Worm (Caenorhabditis elegans): Measurements from ENCODE around the gene lgc-16.

The lgc-16 gene

ce11 chrX:12106004-12106403 is 12.4 kb upstream of the lgc-16 start:
- TF ChIP-seq tra-4 (tag; optimal IDR thresholded peaks at IDR 0.05) = peak; percentile 86
- peak; percentile 99 for TF ChIP-seq tbx-11 (GFP tag; IDR thresholded peaks at IDR 0.05)
- peak; percentile 95 for TF ChIP-seq B0310.2 (tag; optimal IDR thresholded peaks at IDR 0.05)
- TF ChIP-seq F13C5.2 (tag; optimal IDR thresholded peaks at IDR 0.05) = peak; percentile 99
- TF ChIP-seq flt-1 (GFP tag; IDR thresholded peaks at IDR 0.05) = peak; percentile 99
- TF ChIP-seq hmbx-1 (tag; optimal IDR thresholded peaks at IDR 0.05) = peak; percentile 88
- peak; percentile 99 for TF ChIP-seq scrt-1 (GFP tag; IDR thresholded peaks at IDR 0.05)
- TF ChIP-seq ets-7 (tag; optimal IDR thresholded peaks at IDR 0.05) = peak; percentile 94
- peak; percentile 97 for TF ChIP-seq sea-1 (GFP tag; conservative IDR thresholded peaks at IDR 0.05)
- TF ChIP-seq ceh-36 (tag; optimal IDR thresholded peaks at IDR 0.05) = peak; percentile 98
- peak; percentile 99 for TF ChIP-seq tbx-37 (GFP tag; conservative IDR thresholded peaks at IDR 0.05)
- TF ChIP-seq pes-1 (GFP tag; IDR thresholded peaks at IDR 0.05) = peak; percentile 99
- no peak for TF ChIP-seq ama-1 (optimal IDR thresholded peaks at IDR 0.05)
- peak; percentile 97 for TF ChIP-seq aly-1 (tag; optimal IDR thresholded peaks at IDR 0.05)
- peak; percentile 93 for TF ChIP-seq hnd-1 (tag; optimal IDR thresholded peaks at IDR 0.05)
- peak; percentile 97 for TF ChIP-seq ceh-13 (GFP tag; optimal IDR thresholded peaks at IDR 0.05)
- TF ChIP-seq hmg-4 (GFP tag; optimal IDR thresholded peaks at IDR 0.05) = no peak

- TF ChIP-seq hmbx-1 (tag; optimal IDR thresholded peaks at IDR 0.05) (no peak), ceh-36 (tag; optimal IDR thresholded peaks at IDR 0.05) (no peak), hmg-4 (GFP tag; optimal IDR thresholded peaks at IDR 0.05) (no peak), pes-1 (GFP tag; IDR thresholded peaks at IDR 0.05) (no peak), flt-1 (GFP tag; IDR thresholded peaks at IDR 0.05) (no peak), B0310.2 (tag; optimal IDR thresholded peaks at IDR 0.05) (no peak), F13C5.2 (tag; optimal IDR thresholded peaks at IDR 0.05) (no peak), tra-4 (tag; optimal IDR thresholded peaks at IDR 0.05) (no peak), tbx-37 (GFP tag; conservative IDR thresholded peaks at IDR 0.05) (no peak), ceh-13 (GFP tag; optimal IDR thresholded peaks at IDR 0.05) (no peak), tbx-11 (GFP tag; IDR thresholded peaks at IDR 0.05) (no peak), ama-1 (optimal IDR thresholded peaks at IDR 0.05) (no peak), ets-7 (tag; optimal IDR thresholded peaks at IDR 0.05) (no peak), sea-1 (GFP tag; conservative IDR thresholded peaks at IDR 0.05) (no peak), aly-1 (tag; optimal IDR thresholded peaks at IDR 0.05) (no peak), hnd-1 (tag; optimal IDR thresholded peaks at IDR 0.05) (no peak), scrt-1 (GFP tag; IDR thresholded peaks at IDR 0.05) (no peak)
These were observed 9.8 kb upstream of the lgc-16 start, which contains the start of the genes W03G11.2 and lgc-13 for ce11 chrX:12108517-12109216. TSS of gene W03G11.2 (minus strand) at chrX:12108617. TSS of gene lgc-13 (plus strand) at chrX:12109166.

ce11 chrX:12111213-12111612 is 7.2 kb upstream of the lgc-16 start, which contains the start of gene lgc-14:
TSS of gene lgc-14 (plus strand) at chrX:12111513.
- no peak for TF ChIP-seq aly-1 (tag; optimal IDR thresholded peaks at IDR 0.05)

ce11 chrX:12114024-12114423 is 4.4 kb upstream of the lgc-16 start, which contains the start of gene lgc-15:
TSS of gene lgc-15 (plus strand) at chrX:12114324.
- no peak for TF ChIP-seq hnd-1 (tag; optimal IDR thresholded peaks at IDR 0.05)
- TF ChIP-seq ceh-36 (tag; optimal IDR thresholded peaks at IDR 0.05) = no peak
- no peak for TF ChIP-seq aly-1 (tag; optimal IDR thresholded peaks at IDR 0.05)
- TF ChIP-seq hmg-4 (GFP tag; optimal IDR thresholded peaks at IDR 0.05) = no peak
- TF ChIP-seq pes-1 (GFP tag; IDR thresholded peaks at IDR 0.05) = no peak
- TF ChIP-seq ceh-13 (GFP tag; optimal IDR thresholded peaks at IDR 0.05) = no peak
- no peak for TF ChIP-seq tra-4 (tag; optimal IDR thresholded peaks at IDR 0.05)
- no peak for TF ChIP-seq scrt-1 (GFP tag; IDR thresholded peaks at IDR 0.05)
- TF ChIP-seq ets-7 (tag; optimal IDR thresholded peaks at IDR 0.05) = no peak
- no peak for TF ChIP-seq F13C5.2 (tag; optimal IDR thresholded peaks at IDR 0.05)
- no peak for TF ChIP-seq tbx-11 (GFP tag; IDR thresholded peaks at IDR 0.05)
- no peak for TF ChIP-seq flt-1 (GFP tag; IDR thresholded peaks at IDR 0.05)
- no peak for TF ChIP-seq hmbx-1 (tag; optimal IDR thresholded peaks at IDR 0.05)
- no peak for TF ChIP-seq ama-1 (optimal IDR thresholded peaks at IDR 0.05)

- TF ChIP-seq B0310.2 (tag; optimal IDR thresholded peaks at IDR 0.05) (no peak), tbx-37 (GFP tag; conservative IDR thresholded peaks at IDR 0.05) (no peak), ets-7 (tag; optimal IDR thresholded peaks at IDR 0.05) (no peak), pes-1 (GFP tag; IDR thresholded peaks at IDR 0.05) (no peak), flt-1 (GFP tag; IDR thresholded peaks at IDR 0.05) (no peak), ceh-13 (GFP tag; optimal IDR thresholded peaks at IDR 0.05) (no peak), ceh-36 (tag; optimal IDR thresholded peaks at IDR 0.05) (no peak), ama-1 (optimal IDR thresholded peaks at IDR 0.05) (no peak), hmbx-1 (tag; optimal IDR thresholded peaks at IDR 0.05) (no peak), tra-4 (tag; optimal IDR thresholded peaks at IDR 0.05) (no peak), hmg-4 (GFP tag; optimal IDR thresholded peaks at IDR 0.05) (no peak), tbx-11 (GFP tag; IDR thresholded peaks at IDR 0.05) (no peak)
These were observed 2.8 kb downstream of the lgc-16 start, which contains the start of gene lgc-17 for ce11 chrX:12121285-12121684. TSS of gene lgc-17 (plus strand) at chrX:12121585.

- no peak for TF ChIP-seq scrt-1 (GFP tag; IDR thresholded peaks at IDR 0.05)
- no peak for TF ChIP-seq hmg-4 (GFP tag; optimal IDR thresholded peaks at IDR 0.05)
- TF ChIP-seq hnd-1 (tag; optimal IDR thresholded peaks at IDR 0.05) = no peak
- TF ChIP-seq B0310.2 (tag; optimal IDR thresholded peaks at IDR 0.05) = no peak
- no peak for TF ChIP-seq tbx-11 (GFP tag; IDR thresholded peaks at IDR 0.05)
- TF ChIP-seq flt-1 (GFP tag; IDR thresholded peaks at IDR 0.05) = no peak
- TF ChIP-seq hmbx-1 (tag; optimal IDR thresholded peaks at IDR 0.05) = no peak
- TF ChIP-seq ceh-36 (tag; optimal IDR thresholded peaks at IDR 0.05) = no peak
- TF ChIP-seq aly-1 (tag; optimal IDR thresholded peaks at IDR 0.05) = no peak
These were observed 4.7 kb downstream of the lgc-16 start, which contains the start of gene T01H10.11 for ce11 chrX:12123152-12123551. TSS of gene T01H10.11 (plus strand) at chrX:12123452.

- TF ChIP-seq ama-1 (optimal IDR thresholded peaks at IDR 0.05) = no peak
- TF ChIP-seq pes-1 (GFP tag; IDR thresholded peaks at IDR 0.05) = no peak
- TF ChIP-seq tra-4 (tag; optimal IDR thresholded peaks at IDR 0.05) = no peak
- TF ChIP-seq sea-1 (GFP tag; conservative IDR thresholded peaks at IDR 0.05) = no peak
- no peak for TF ChIP-seq B0310.2 (tag; optimal IDR thresholded peaks at IDR 0.05)
- TF ChIP-seq ceh-13 (GFP tag; optimal IDR thresholded peaks at IDR 0.05) = no peak
- no peak for TF ChIP-seq aly-1 (tag; optimal IDR thresholded peaks at IDR 0.05)
- no peak for TF ChIP-seq ets-7 (tag; optimal IDR thresholded peaks at IDR 0.05)
- TF ChIP-seq F13C5.2 (tag; optimal IDR thresholded peaks at IDR 0.05) = no peak
- no peak for TF ChIP-seq hnd-1 (tag; optimal IDR thresholded peaks at IDR 0.05)
- TF ChIP-seq scrt-1 (GFP tag; IDR thresholded peaks at IDR 0.05) = no peak
- TF ChIP-seq ceh-36 (tag; optimal IDR thresholded peaks at IDR 0.05) = no peak
- TF ChIP-seq flt-1 (GFP tag; IDR thresholded peaks at IDR 0.05) = no peak
- TF ChIP-seq tbx-37 (GFP tag; conservative IDR thresholded peaks at IDR 0.05) = no peak
- TF ChIP-seq hmbx-1 (tag; optimal IDR thresholded peaks at IDR 0.05) = no peak
These were observed 6.9 kb downstream of the lgc-16 start, which contains the start of gene lgc-18 for ce11 chrX:12125308-12125707. TSS of gene lgc-18 (plus strand) at chrX:12125608.
